Worm (Caenorhabditis elegans) whole organism, L4 larva: Measurements from ENCODE around the gene rap-1.

Experiments used
- F10B5.3 ChIP-seq: sonication (generic microtip); optimal IDR thresholded peaks from 2 replicates; lab custom pipeline; 2016; ENCODE audit warnings: mild to moderate bottlenecking, missing genetic modification characterization, missing compliant biosample characterization
- F26F4.8 ChIP-seq: fragments of 200-800 bp; sonication (Bioruptor generic); conservative IDR thresholded peaks from 2 replicates; pipeline ENCODE4 v1.3.6; 2022; ENCODE audit warnings: missing genetic modification characterization, missing compliant biosample characterization
- T20F7.1 ChIP-seq: fragments of 200-800 bp; sonication (Bioruptor generic); optimal IDR thresholded peaks from 2 replicates; lab custom pipeline; 2018; ENCODE audit warnings: mild to moderate bottlenecking, missing genetic modification characterization, missing compliant biosample characterization
- T26A8.4 ChIP-seq: fragments of 200-800 bp; sonication (Bioruptor generic); IDR thresholded peaks from 2 replicates; pipeline ENCODE4 v1.3.6; 2022; ENCODE audit warnings: missing genetic modification characterization, missing compliant biosample characterization
- Y48G9A.11 ChIP-seq: fragments of 200-800 bp; sonication (Bioruptor generic); IDR thresholded peaks from 2 replicates; pipeline ENCODE4 v1.3.6; 2022; ENCODE audit warnings: missing genetic modification reagents, missing genetic modification characterization, missing compliant biosample characterization
- ZK337.2 ChIP-seq: fragments of 200-800 bp; sonication (Bioruptor generic); IDR thresholded peaks from 2 replicates; pipeline ENCODE4 v1.3.6; 2022; ENCODE audit warnings: missing genetic modification reagents, missing genetic modification characterization, missing compliant biosample characterization
- ZK546.5 ChIP-seq, 2 experiments: sonication (generic microtip); optimal IDR thresholded peaks; 2 replicates each; lab custom pipeline; 2017; ENCODE audit warnings: missing biosample characterization in 2 of 2, missing genetic modification characterization in 2 of 2
- aha-1 ChIP-seq: fragments of 150-350 bp; peaks from one replicate; lab custom pipeline; 2014; ENCODE audit warnings: missing biosample characterization, missing genetic modification characterization
- aly-2 ChIP-seq: sonication (generic microtip); optimal IDR thresholded peaks from 2 replicates; lab custom pipeline; 2018; ENCODE audit warnings: missing biosample characterization, missing genetic modification characterization
- ama-1 ChIP-seq: fragments of 150-350 bp; optimal IDR thresholded peaks from 2 replicates; lab custom pipeline; 2014; ENCODE audit warnings: inconsistent platforms, mixed read lengths
- arid-1 ChIP-seq: fragments of 200-800 bp; sonication (Bioruptor generic); conservative IDR thresholded peaks from 2 replicates; pipeline ENCODE4 v1.3.6; 2022; ENCODE audit warnings: missing genetic modification reagents, missing genetic modification characterization, missing compliant biosample characterization
- ceh-20 ChIP-seq: fragments of 200-800 bp; sonication (Bioruptor generic); IDR thresholded peaks from 2 replicates; pipeline ENCODE4 v1.3.6; 2022; ENCODE audit warnings: missing genetic modification reagents, missing genetic modification characterization, missing compliant biosample characterization
- ceh-32 ChIP-seq: sonication (generic microtip); optimal IDR thresholded peaks from 2 replicates; lab custom pipeline; 2016; ENCODE audit warnings: mild to moderate bottlenecking, missing genetic modification characterization, missing compliant biosample characterization; ENCODE audit not compliant: poor library complexity
- ceh-62 ChIP-seq: sonication (generic microtip); optimal IDR thresholded peaks from 2 replicates; lab custom pipeline; 2017; ENCODE audit warnings: missing biosample characterization, missing genetic modification characterization
- cey-2 ChIP-seq: sonication (generic microtip); optimal IDR thresholded peaks from 3 replicates; lab custom pipeline; 2017; ENCODE audit warnings: missing genetic modification characterization, mild to moderate bottlenecking, missing compliant biosample characterization, antibody characterized with exemption, borderline replicate concordance; ENCODE audit not compliant: insufficient read depth
- ctbp-1 ChIP-seq: fragments of 200-800 bp; sonication (Bioruptor generic); IDR thresholded peaks from 2 replicates; pipeline ENCODE4 v1.3.6; 2022; ENCODE audit warnings: missing genetic modification reagents, missing genetic modification characterization, missing compliant biosample characterization
- daf-12 ChIP-seq: fragments of 150-350 bp; optimal IDR thresholded peaks from 2 replicates; lab custom pipeline; 2014; ENCODE audit warnings: missing biosample characterization, missing genetic modification reagents, missing genetic modification characterization
- daf-16 ChIP-seq, 3 experiments: sonication (generic microtip); optimal IDR thresholded peaks; 2 replicates each; lab custom pipeline; 2016 to 2017; ENCODE audit warnings: missing genetic modification characterization in 3 of 3, missing genetic modification reagents in 3 of 3, mild to moderate bottlenecking in 2 of 3, missing compliant biosample characterization in 2 of 3, missing biosample characterization in 1 of 3, moderate library complexity in 1 of 3
- dmd-8 ChIP-seq: fragments of 200-800 bp; sonication (Bioruptor generic); IDR thresholded peaks from 2 replicates; pipeline ENCODE4 v1.3.6; 2022; ENCODE audit warnings: missing genetic modification characterization, missing compliant biosample characterization
- dmd-9 ChIP-seq: fragments of 200-800 bp; sonication (Bioruptor generic); IDR thresholded peaks from 2 replicates; pipeline ENCODE4 v1.3.6; 2022; ENCODE audit warnings: missing genetic modification reagents, missing genetic modification characterization, missing compliant biosample characterization
- dpl-1 ChIP-seq: fragments of 150-350 bp; optimal IDR thresholded peaks from 2 replicates; lab custom pipeline; 2014; ENCODE audit warnings: missing biosample characterization, missing genetic modification reagents, missing genetic modification characterization
- dve-1 ChIP-seq: sonication (generic microtip); optimal IDR thresholded peaks from 2 replicates; lab custom pipeline; 2017; ENCODE audit warnings: antibody characterized with exemption, mild to moderate bottlenecking, missing genetic modification characterization, missing compliant biosample characterization; ENCODE audit not compliant: insufficient read depth
- hif-1 ChIP-seq, 2 experiments: sonication (generic microtip); optimal IDR thresholded peaks; 2 replicates each; lab custom pipeline; 2016 to 2017; ENCODE audit warnings: missing compliant biosample characterization in 2 of 2, missing genetic modification characterization in 2 of 2, missing genetic modification reagents in 2 of 2, missing genotype in 2 of 2, mild to moderate bottlenecking in 1 of 2
- hlh-11 ChIP-seq: fragments of 200-800 bp; sonication (Bioruptor generic); optimal IDR thresholded peaks from 2 replicates; lab custom pipeline; 2018; ENCODE audit warnings: mild to moderate bottlenecking, missing genetic modification characterization, missing compliant biosample characterization
- hlh-30 ChIP-seq: sonication (generic microtip); optimal IDR thresholded peaks from 2 replicates; lab custom pipeline; 2017; ENCODE audit warnings: antibody characterized with exemption, mild to moderate bottlenecking, missing genetic modification characterization, missing compliant biosample characterization; ENCODE audit not compliant: insufficient read depth
- hmg-1.1 ChIP-seq: fragments of 200-800 bp; sonication (Bioruptor generic); IDR thresholded peaks from 2 replicates; pipeline ENCODE4 v1.3.6; 2022; ENCODE audit warnings: missing genetic modification reagents, missing genetic modification characterization, missing compliant biosample characterization
- lin-1 ChIP-seq: fragments of 200-800 bp; sonication (Bioruptor generic); IDR thresholded peaks from 2 replicates; pipeline ENCODE4 v1.3.6; 2022; ENCODE audit warnings: missing genetic modification reagents, missing genetic modification characterization, missing compliant biosample characterization
- lin-13 ChIP-seq: fragments of 150-350 bp; optimal IDR thresholded peaks from 2 replicates; lab custom pipeline; 2014; ENCODE audit warnings: missing biosample characterization, missing genetic modification reagents, missing genetic modification characterization
- lir-3 ChIP-seq: sonication (generic microtip); optimal IDR thresholded peaks from 2 replicates; lab custom pipeline; 2016; ENCODE audit warnings: mild to moderate bottlenecking, missing genetic modification characterization, missing compliant biosample characterization
- lsy-2 ChIP-seq, 2 experiments: fragments of 150-350 bp in 1 of 2; sonication (generic microtip) in 1 of 2; optimal IDR thresholded peaks; 2 replicates each; lab custom pipeline; 2014 to 2017; ENCODE audit warnings: missing biosample characterization in 2 of 2, missing genetic modification characterization in 2 of 2
- mep-1 ChIP-seq: fragments of 150-350 bp; sonication (generic microtip); optimal IDR thresholded peaks from 3 replicates; lab custom pipeline; 2014; ENCODE audit warnings: missing biosample characterization, missing genetic modification characterization
- mes-2 ChIP-seq: sonication (generic microtip); optimal IDR thresholded peaks from 2 replicates; lab custom pipeline; 2016; ENCODE audit warnings: missing genotype, mild to moderate bottlenecking, missing genetic modification characterization, missing compliant biosample characterization; ENCODE audit not compliant: poor library complexity, severe bottlenecking
- mxl-2 ChIP-seq: fragments of 200-800 bp; sonication (Bioruptor generic); conservative IDR thresholded peaks from 2 replicates; pipeline ENCODE4 v1.3.6; 2022; ENCODE audit warnings: missing genetic modification reagents, missing genetic modification characterization, missing compliant biosample characterization
- mxl-3 ChIP-seq: fragments of 200-800 bp; sonication (Bioruptor generic); optimal IDR thresholded peaks from 2 replicates; lab custom pipeline; 2018; ENCODE audit warnings: mild to moderate bottlenecking, missing genetic modification characterization, missing compliant biosample characterization
- nhr-10 ChIP-seq: fragments of 150-350 bp; optimal IDR thresholded peaks from 2 replicates; lab custom pipeline; 2014; ENCODE audit warnings: missing biosample characterization, missing genetic modification characterization
- nhr-11 ChIP-seq: fragments of 150-350 bp; optimal IDR thresholded peaks from 2 replicates; lab custom pipeline; 2014; ENCODE audit warnings: missing biosample characterization, missing genetic modification characterization
- nhr-237 ChIP-seq: sonication (generic microtip); optimal IDR thresholded peaks from 2 replicates; lab custom pipeline; 2017; ENCODE audit warnings: missing biosample characterization, missing genetic modification characterization
- nhr-28 ChIP-seq: fragments of 150-350 bp; optimal IDR thresholded peaks from 2 replicates; lab custom pipeline; 2014; ENCODE audit warnings: missing biosample characterization, missing genetic modification characterization
- nhr-48 ChIP-seq: sonication (generic microtip); optimal IDR thresholded peaks from 2 replicates; lab custom pipeline; 2016; ENCODE audit warnings: mild to moderate bottlenecking, missing genetic modification characterization, missing compliant biosample characterization
- nhr-6 ChIP-seq: fragments of 150-350 bp; optimal IDR thresholded peaks from 2 replicates; lab custom pipeline; 2014; ENCODE audit warnings: missing biosample characterization, missing genetic modification characterization
- nhr-77 ChIP-seq: fragments of 150-350 bp; optimal IDR thresholded peaks from 2 replicates; lab custom pipeline; 2014; ENCODE audit warnings: missing biosample characterization, missing genetic modification characterization
- pha-4 ChIP-seq, 2 experiments: fragments of 150-350 bp in 1 of 2; fragments of 200-800 bp in 1 of 2; sonication (Bioruptor generic) in 1 of 2; IDR thresholded peaks in 1 of 2; optimal IDR thresholded peaks in 1 of 2; 2 replicates each; pipeline versions ENCODE4 v1.3.6 to Lab custom; 2014 to 2022; ENCODE audit warnings: missing genetic modification characterization in 2 of 2, missing genetic modification reagents in 2 of 2, missing biosample characterization in 1 of 2, missing compliant biosample characterization in 1 of 2
- skn-1 ChIP-seq: fragments of 150-350 bp; optimal IDR thresholded peaks from 2 replicates; lab custom pipeline; 2014; ENCODE audit warnings: missing biosample characterization, missing genetic modification characterization
- unc-130 ChIP-seq: sonication (generic microtip); optimal IDR thresholded peaks from 2 replicates; lab custom pipeline; 2016; ENCODE audit warnings: missing genetic modification reagents, missing genetic modification characterization, missing compliant biosample characterization
- unc-39 ChIP-seq: sonication (generic microtip); optimal IDR thresholded peaks from 2 replicates; lab custom pipeline; 2017; ENCODE audit warnings: missing biosample characterization, missing genetic modification characterization
- zfp-2 ChIP-seq: sonication (generic microtip); optimal IDR thresholded peaks from 2 replicates; lab custom pipeline; 2016; ENCODE audit warnings: mild to moderate bottlenecking, missing genetic modification characterization, missing compliant biosample characterization
- ztf-7 ChIP-seq: fragments of 150-350 bp; optimal IDR thresholded peaks from 2 replicates; lab custom pipeline; 2014; ENCODE audit warnings: missing biosample characterization, missing genetic modification characterization

The rap-1 gene

ce11 chrIV:8893746-8894145 lies 24.9 kb downstream of the rap-1 start, which contains the start of gene rad-54.L2 (continued):
- TF ChIP-seq F26F4.8 (GFP tag; lab: Robert Waterston, UW) = no peak
- TF ChIP-seq ctbp-1 (GFP tag; lab: Robert Waterston, UW) = no peak
- TF ChIP-seq T20F7.1 (GFP tag; lab: Kevin White, UChicago) = peak; percentile 77
- peak; percentile 5 for TF ChIP-seq ztf-7 (tag; lab: Kevin White, UChicago)
- peak; percentile 79 for TF ChIP-seq mes-2 (tag; lab: Kevin White, UChicago)
- TF ChIP-seq daf-16 (GFP tag; optimal IDR thresholded peaks at IDR 0.05; lab: Kevin White, UChicago) = peak in 1 of 2 experiments; percentile 24
- peak; percentile 88 for TF ChIP-seq daf-16 (tag; optimal IDR thresholded peaks at IDR 0.05; lab: Kevin White, UChicago)
- no peak for TF ChIP-seq dmd-9
- TF ChIP-seq hlh-30 = peak; percentile 95
- TF ChIP-seq arid-1 (GFP tag; lab: Robert Waterston, UW) = peak; percentile 53; the same call in 1 of the 2 replicates
- TF ChIP-seq dve-1 (tag; lab: Kevin White, UChicago) = peak; percentile 81
- peak; percentile 8 for TF ChIP-seq nhr-11 (tag; lab: Kevin White, UChicago)
- peak; percentile 66 for TF ChIP-seq hlh-11 (tag; lab: Kevin White, UChicago)
- TF ChIP-seq nhr-77 (tag; lab: Kevin White, UChicago) = peak; percentile 46
- no peak for TF ChIP-seq skn-1
- TF ChIP-seq ceh-62 (tag; lab: Kevin White, UChicago) = no peak
- no peak for TF ChIP-seq ceh-20 (GFP tag; lab: Robert Waterston, UW)
- TF ChIP-seq dpl-1 (GFP tag; lab: Kevin White, UChicago) = peak; percentile 59
- no peak for TF ChIP-seq cey-2 (tag; lab: Kevin White, UChicago)
- peak in 1 of 2 experiments; percentile 82 for TF ChIP-seq lsy-2 (tag; optimal IDR thresholded peaks at IDR 0.05; lab: Kevin White, UChicago)
- TF ChIP-seq nhr-48 (tag; lab: Kevin White, UChicago) = peak; percentile 35
- peak; percentile 72 for TF ChIP-seq ama-1 (lab: Kevin White, UChicago)
- TF ChIP-seq dmd-8 (GFP tag; lab: Robert Waterston, UW) = no peak
- peak; percentile 50; the same call in 1 of the 2 replicates for TF ChIP-seq pha-4 (GFP tag; IDR thresholded peaks at IDR 0.05; lab: Robert Waterston, UW)
- TF ChIP-seq pha-4 (tag; optimal IDR thresholded peaks at IDR 0.05; lab: Kevin White, UChicago) = peak; percentile 97
- peak; percentile 24 for TF ChIP-seq unc-130 (GFP tag; lab: Kevin White, UChicago)
- peak; percentile 76 for TF ChIP-seq mep-1 (tag; lab: Kevin White, UChicago)
- no peak for TF ChIP-seq ZK546.5 (tag; optimal IDR thresholded peaks at IDR 0.05; lab: Kevin White, UChicago)
- peak; percentile 4 for TF ChIP-seq lin-13 (GFP tag; lab: Kevin White, UChicago)

ce11 chrIV:8892558-8892957 lies 26.1 kb downstream of the rap-1 start, which contains the start of gene C27B7.2:
TSS of gene C27B7.2 (plus strand) at chrIV:8892858.
- TF ChIP-seq nhr-237 (tag; lab: Kevin White, UChicago) (no peak), zfp-2 (no peak), hif-1 (tag; optimal IDR thresholded peaks at IDR 0.05; lab: Kevin White, UChicago) (no peak), T26A8.4 (0 out of 2 replicates have a peak, but pooled peaks have one; percentile 25), F10B5.3 (tag; lab: Kevin White, UChicago) (no peak), mxl-2 (GFP tag; lab: Robert Waterston, UW) (no peak), lin-1 (no peak), hmg-1.1 (GFP tag; lab: Robert Waterston, UW) (no peak), dmd-8 (GFP tag; lab: Robert Waterston, UW) (0 out of 2 replicates have a peak, but pooled peaks have one; percentile 30), ceh-32 (tag; lab: Kevin White, UChicago) (no peak), mep-1 (tag; lab: Kevin White, UChicago) (no peak), ZK337.2 (no peak), mxl-3 (GFP tag; lab: Kevin White, UChicago) (no peak), aha-1 (tag; lab: Kevin White, UChicago) (peak; percentile 43), aly-2 (tag; lab: Kevin White, UChicago) (no peak), nhr-6 (tag; lab: Kevin White, UChicago) (no peak), daf-12 (tag; lab: Kevin White, UChicago) (no peak), nhr-10 (tag; lab: Kevin White, UChicago) (no peak), lir-3 (tag; lab: Kevin White, UChicago) (no peak), dve-1 (tag; lab: Kevin White, UChicago) (no peak), nhr-28 (tag; lab: Kevin White, UChicago) (no peak), Y48G9A.11 (peak; percentile 46; the same call in 1 of the 2 replicates), hlh-30 (no peak), unc-39 (no peak)
